Worm (Caenorhabditis elegans): ENCODE data around the gene Y39B6A.29.

- TF ChIP-seq pqm-1 (tag; optimal IDR thresholded peaks at IDR 0.05) = no peak
- no peak for TF ChIP-seq ets-4 (tag; optimal IDR thresholded peaks at IDR 0.05)
- TF ChIP-seq ttx-3 (tag; optimal IDR thresholded peaks at IDR 0.05) = no peak
- TF ChIP-seq ceh-9 (tag; optimal IDR thresholded peaks at IDR 0.05) = no peak
- no peak for TF ChIP-seq ceh-30 (tag; optimal IDR thresholded peaks at IDR 0.05)
- no peak for TF ChIP-seq eyg-1 (tag; optimal IDR thresholded peaks at IDR 0.05)
- TF ChIP-seq odd-2 (tag; optimal IDR thresholded peaks at IDR 0.05) = no peak
- no peak for TF ChIP-seq unc-55 (GFP tag; optimal IDR thresholded peaks at IDR 0.05)
These were observed 25.9 kb upstream of the Y39B6A.29 start, which contains the start of gene asp-1 for ce11 chrV:19050438-19050837.

All from whole organism, late embryonic.